Worm (Caenorhabditis elegans) whole organism, midembryonic: ENCODE measurements around the gene srx-47.
A peak's percentile ranks its signal among the peaks of the same experiment; 100 is the strongest.

Experiments used
- T22C8.4 ChIP-seq: fragments of 200-800 bp; sonication (Bioruptor generic); IDR thresholded peaks from 2 replicates; pipeline ENCODE4 v1.3.6; 2022; ENCODE audit warnings: missing genetic modification characterization, missing compliant biosample characterization
- cog-1 ChIP-seq: sonication (generic microtip); optimal IDR thresholded peaks from 2 replicates; lab custom pipeline; 2016; ENCODE audit warnings: missing genetic modification characterization, missing compliant biosample characterization
- flt-1 ChIP-seq: fragments of 200-800 bp; sonication (Bioruptor generic); IDR thresholded peaks from 2 replicates; pipeline ENCODE4 v1.3.6; 2022; ENCODE audit warnings: missing genetic modification characterization, missing compliant biosample characterization
- klf-2 ChIP-seq: fragments of 200-800 bp; sonication (Bioruptor generic); conservative IDR thresholded peaks from 2 replicates; pipeline ENCODE4 v1.3.6; 2022; ENCODE audit warnings: missing genetic modification reagents, missing genetic modification characterization, missing compliant biosample characterization
- med-1 ChIP-seq: sonication (generic microtip); optimal IDR thresholded peaks from 2 replicates; lab custom pipeline; 2017; ENCODE audit warnings: missing genetic modification characterization, mild to moderate bottlenecking, missing compliant biosample characterization, antibody characterized with exemption, missing genetic modification reagents; ENCODE audit not compliant: insufficient read depth
- ref-1 ChIP-seq: fragments of 200-800 bp; sonication (Bioruptor generic); conservative IDR thresholded peaks from 2 replicates; pipeline ENCODE4 v1.3.6; 2022; ENCODE audit warnings: missing genetic modification reagents, missing genetic modification characterization, missing compliant biosample characterization
- tab-1 ChIP-seq: fragments of 200-800 bp; sonication (Bioruptor generic); IDR thresholded peaks from 2 replicates; pipeline ENCODE4 v1.3.6; 2022; ENCODE audit warnings: missing genetic modification characterization, missing compliant biosample characterization
- ztf-23 ChIP-seq: fragments of 200-800 bp; sonication (Bioruptor generic); IDR thresholded peaks from 2 replicates; pipeline ENCODE4 v1.3.6; 2022; ENCODE audit warnings: missing genetic modification reagents, missing genetic modification characterization, missing compliant biosample characterization
- ztf-29 ChIP-seq: fragments of 200-800 bp; sonication (Bioruptor generic); IDR thresholded peaks from 2 replicates; pipeline ENCODE4 v1.3.6; 2022; ENCODE audit warnings: missing genetic modification reagents, missing genetic modification characterization, missing compliant biosample characterization

The srx-47 gene

DNA sequence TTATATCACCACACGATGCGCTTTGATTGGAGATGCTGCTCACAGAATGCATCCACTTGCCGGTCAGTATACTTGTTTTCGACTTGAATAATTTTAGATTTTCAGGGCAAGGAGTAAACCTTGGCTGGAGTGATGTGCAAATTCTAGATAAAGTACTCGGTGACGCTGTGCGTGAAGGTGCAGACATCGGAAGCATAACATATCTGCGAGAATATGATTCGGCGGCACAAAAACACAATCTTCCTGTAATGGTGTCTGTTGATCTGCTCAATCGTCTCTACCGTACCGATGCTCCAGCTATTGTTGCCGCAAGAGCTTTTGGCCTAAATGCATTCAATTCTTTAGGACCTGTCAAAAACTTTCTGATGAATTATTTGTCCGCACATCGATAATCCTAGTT lies 11.3 kb upstream of the srx-47 start:
- TF ChIP-seq flt-1 (no peak), med-1 (GFP tag; lab: Kevin White, UChicago) (no peak), ref-1 (GFP tag; lab: Robert Waterston, UW) (no peak), T22C8.4 (GFP tag; lab: Robert Waterston, UW) (no peak), ztf-23 (GFP tag; lab: Robert Waterston, UW) (no peak)

DNA sequence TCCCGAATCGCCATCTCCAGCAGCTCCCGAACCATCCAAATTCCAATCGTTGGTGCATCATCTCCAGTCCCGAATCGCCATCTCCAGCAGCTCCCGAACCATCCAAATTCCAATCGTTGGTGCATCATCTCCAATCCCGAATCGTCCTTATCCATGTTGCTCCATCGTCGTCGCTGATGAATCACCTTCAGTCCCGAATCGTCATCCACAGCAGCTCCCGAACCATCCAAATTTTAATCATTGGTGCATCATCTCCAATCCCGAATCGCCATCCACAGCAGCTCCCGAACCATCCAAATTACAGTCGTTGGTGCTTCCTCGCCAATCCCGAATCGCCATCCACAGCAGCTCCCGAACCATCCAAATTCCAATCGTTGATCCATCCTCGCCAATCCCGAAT lies 10.5 kb upstream of the srx-47 start:
- 0 out of 2 replicates have a peak, but pooled peaks have one; percentile 8 for TF ChIP-seq ztf-23 (GFP tag; lab: Robert Waterston, UW)
- 0 out of 2 replicates have a peak, but pooled peaks have one; percentile 15 for TF ChIP-seq klf-2 (GFP tag; lab: Robert Waterston, UW)

DNA sequence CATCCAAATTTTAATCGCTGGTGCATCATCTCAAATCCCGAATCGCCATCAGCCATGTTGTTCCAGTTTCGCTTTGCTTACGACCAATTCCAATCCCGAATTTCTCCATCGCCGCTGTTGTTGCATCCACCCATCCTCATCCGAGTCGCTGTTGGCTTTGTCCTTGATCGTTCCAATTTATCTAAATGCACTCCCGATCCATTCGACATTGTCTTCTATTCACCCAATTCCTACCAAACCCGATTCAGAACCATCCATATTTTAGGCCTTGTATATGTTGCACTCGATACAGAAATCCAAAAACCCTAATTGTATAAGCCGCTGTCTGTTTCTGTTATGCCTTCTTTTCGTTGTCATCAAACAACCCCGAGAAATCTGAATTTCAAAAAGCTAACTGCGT lies 9.5 kb upstream of the srx-47 start:
- TF ChIP-seq ref-1 (GFP tag; lab: Robert Waterston, UW): no peak
- no peak for TF ChIP-seq T22C8.4 (GFP tag; lab: Robert Waterston, UW)
- TF ChIP-seq med-1 (GFP tag; lab: Kevin White, UChicago): no peak
- 0 out of 2 replicates have a peak, but pooled peaks have one; percentile 8 for TF ChIP-seq tab-1
- no peak for TF ChIP-seq cog-1 (tag; lab: Kevin White, UChicago)

DNA sequence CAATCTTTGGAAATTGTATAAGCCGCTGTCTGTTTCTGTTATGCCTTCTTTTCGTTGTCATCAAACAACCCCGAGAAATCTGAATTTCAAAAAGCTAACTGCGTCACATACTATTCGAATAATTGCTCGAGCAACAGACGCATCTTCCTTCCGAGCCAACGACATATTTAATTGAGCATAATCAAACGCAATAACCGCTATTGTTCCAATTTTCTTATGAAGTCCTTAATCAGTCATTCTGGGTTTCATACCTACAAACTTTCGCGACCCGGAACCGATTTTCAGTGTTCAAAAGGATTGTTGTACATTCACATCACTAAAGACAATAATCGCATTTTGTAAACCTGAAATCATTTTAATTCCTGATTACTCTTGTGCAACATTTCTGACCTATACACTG lies 8.0 kb upstream of the srx-47 start:
- TF ChIP-seq ztf-23 (GFP tag; lab: Robert Waterston, UW) (peak; percentile 49), klf-2 (GFP tag; lab: Robert Waterston, UW) (0 out of 2 replicates have a peak, but pooled peaks have one; percentile 50), flt-1 (peak; percentile 62; the same call in 1 of the 2 replicates)

DNA sequence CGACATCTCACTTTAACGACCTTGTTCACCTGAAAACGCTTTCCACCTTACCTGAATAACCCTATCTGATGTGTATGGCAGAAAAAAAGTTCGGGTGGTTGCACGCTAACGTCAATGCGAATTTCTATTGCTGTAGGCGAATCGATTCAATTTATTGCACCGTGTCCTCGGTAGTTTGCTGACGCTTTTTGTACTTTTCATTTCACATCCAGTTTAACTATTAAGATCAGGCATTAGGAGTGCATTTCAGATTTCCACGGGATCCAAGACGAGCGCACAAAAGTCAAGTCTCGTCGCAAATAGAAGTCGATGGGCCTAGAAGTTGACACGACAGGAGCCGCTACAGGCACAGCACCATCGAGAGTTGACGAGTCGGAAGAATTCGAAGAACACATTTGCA lies 7.5 kb upstream of the srx-47 start:
- 0 out of 2 replicates have a peak, but pooled peaks have one; percentile 6 for TF ChIP-seq ztf-23 (GFP tag; lab: Robert Waterston, UW)
- 0 out of 2 replicates have a peak, but pooled peaks have one; percentile 49 for TF ChIP-seq klf-2 (GFP tag; lab: Robert Waterston, UW)
- peak; percentile 78; the same call in 1 of the 2 replicates for TF ChIP-seq flt-1
- TF ChIP-seq T22C8.4 (GFP tag; lab: Robert Waterston, UW): peak; percentile 28; the same call in 1 of the 2 replicates

DNA sequence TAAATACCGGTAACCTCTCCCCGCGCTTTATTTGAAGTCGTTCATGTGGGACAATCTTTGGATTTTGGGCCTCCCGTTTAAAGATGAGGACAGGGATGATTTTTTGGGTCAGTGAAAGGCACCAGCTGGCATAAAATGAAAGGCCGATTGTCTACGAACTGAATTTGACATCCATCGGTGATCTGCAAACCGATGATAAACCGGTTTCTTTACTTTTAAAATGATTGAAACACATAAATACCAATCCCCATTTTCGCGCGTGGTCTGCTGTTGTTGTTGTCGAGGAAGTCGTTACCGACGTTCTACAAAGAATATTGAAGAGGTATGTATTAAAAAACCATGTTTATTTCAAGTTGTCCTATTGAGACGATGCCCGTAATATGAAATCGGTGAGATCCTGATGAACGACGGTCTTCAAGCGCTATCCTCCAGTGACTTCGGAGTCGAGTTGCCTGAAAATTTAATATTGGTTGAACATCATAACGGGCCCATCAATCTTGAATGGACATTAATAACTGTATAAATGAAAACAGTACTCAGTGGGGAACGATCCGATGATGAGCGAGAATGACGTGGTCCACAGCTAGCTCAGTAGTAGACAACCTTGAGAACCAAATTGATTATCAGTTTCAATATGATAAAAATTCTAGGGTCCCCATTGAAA lies 6.7 kb upstream of the srx-47 start:
- TF ChIP-seq cog-1 (tag; lab: Kevin White, UChicago) (no peak), ztf-29 (GFP tag; lab: Robert Waterston, UW) (no peak), ref-1 (GFP tag; lab: Robert Waterston, UW) (no peak), tab-1 (0 out of 2 replicates have a peak, but pooled peaks have one; percentile 4), ztf-23 (GFP tag; lab: Robert Waterston, UW) (0 out of 2 replicates have a peak, but pooled peaks have one; percentile 45), T22C8.4 (GFP tag; lab: Robert Waterston, UW) (0 out of 2 replicates have a peak, but pooled peaks have one; percentile 11), klf-2 (GFP tag; lab: Robert Waterston, UW) (no peak), med-1 (GFP tag; lab: Kevin White, UChicago) (no peak), flt-1 (no peak; the same call in 1 of the 2 replicates)

DNA sequence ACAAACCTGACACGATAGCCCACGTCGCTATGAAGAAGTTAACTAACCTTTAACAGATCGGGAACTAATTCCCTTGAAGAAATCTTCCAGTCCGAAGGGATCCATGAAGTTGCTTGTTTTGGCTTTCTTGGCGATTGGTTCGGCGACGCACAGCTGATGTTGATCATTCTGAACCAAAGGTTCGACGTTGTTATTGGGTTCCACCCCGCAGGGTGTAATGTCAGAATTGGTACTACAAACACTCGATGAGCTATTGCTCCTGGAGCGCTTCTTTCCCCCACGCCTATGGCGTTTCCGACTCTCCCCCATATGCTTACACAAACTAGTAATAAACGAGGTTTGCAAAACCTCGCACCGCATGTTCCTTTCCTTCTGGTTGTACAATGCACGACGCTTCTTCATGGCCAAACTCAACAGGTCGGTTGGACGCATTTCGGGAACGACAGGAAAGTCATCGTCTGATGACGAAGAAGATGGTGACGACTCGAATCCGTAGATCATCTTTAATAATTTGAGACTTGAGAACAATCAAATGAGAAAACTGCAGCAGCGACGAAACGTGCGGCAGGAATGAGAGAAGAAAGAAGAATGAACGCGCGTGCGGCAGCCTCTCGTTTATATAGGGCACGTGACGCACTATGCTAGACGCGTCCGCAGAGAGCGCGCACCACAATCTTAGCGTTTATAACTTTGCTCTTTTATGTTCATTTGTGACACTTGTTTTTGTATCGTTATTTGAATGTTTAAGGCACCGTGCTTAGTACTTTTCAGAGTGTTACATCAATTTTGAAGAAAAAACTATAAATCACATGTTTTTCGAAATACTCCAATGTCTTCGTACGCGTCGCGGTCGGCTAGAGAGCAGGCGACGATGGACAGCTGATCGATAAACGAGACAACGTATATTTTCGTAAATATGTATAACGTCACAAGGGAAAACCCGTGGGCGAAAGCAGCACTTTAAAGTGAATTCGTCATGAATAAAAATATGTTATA lies 5.9 kb upstream of the srx-47 start, which contains the start of gene tos-1:
Gene tos-1, minus strand, starts transcription at position 575 of the 996 bp plus-strand sequence.
- TF ChIP-seq ztf-29 (GFP tag; lab: Robert Waterston, UW) (peak; percentile 77), ref-1 (GFP tag; lab: Robert Waterston, UW) (peak; percentile 86; the same call in 1 of the 2 replicates), tab-1 (no peak; the same call in 1 of the 2 replicates), ztf-23 (GFP tag; lab: Robert Waterston, UW) (peak; percentile 87), cog-1 (tag; lab: Kevin White, UChicago) (peak; percentile 100), klf-2 (GFP tag; lab: Robert Waterston, UW) (0 out of 2 replicates have a peak, but pooled peaks have one; percentile 14), flt-1 (peak; percentile 90), med-1 (GFP tag; lab: Kevin White, UChicago) (no peak), T22C8.4 (GFP tag; lab: Robert Waterston, UW) (0 out of 2 replicates have a peak, but pooled peaks have one; percentile 15)

DNA sequence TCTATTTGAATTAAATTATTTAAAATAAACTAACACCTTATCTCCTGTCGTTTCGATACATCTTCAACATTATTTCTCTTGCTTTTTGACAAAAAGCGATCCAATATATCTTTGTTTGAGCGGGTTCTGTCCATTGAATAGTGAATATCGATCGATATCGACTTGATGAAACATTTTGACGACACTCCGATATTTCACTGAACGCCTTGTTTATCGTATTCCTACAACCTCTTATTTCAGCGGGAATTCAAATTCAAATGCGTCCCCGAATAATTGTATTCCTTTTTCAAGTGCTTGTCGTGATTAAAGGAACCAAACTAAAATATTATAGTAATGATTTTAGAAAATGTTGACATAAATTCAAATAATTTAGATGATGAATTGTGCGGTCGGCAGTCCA lies 3.0 kb upstream of the srx-47 start, which contains the start of the genes K07B1.7 and try-5:
Gene K07B1.7, minus strand, starts transcription at position 159 of the 400 bp plus-strand sequence.
Gene try-5, plus strand, starts transcription at position 241 of the 400 bp plus-strand sequence.
- TF ChIP-seq ref-1 (GFP tag; lab: Robert Waterston, UW): no peak
- no peak for TF ChIP-seq klf-2 (GFP tag; lab: Robert Waterston, UW)
- peak; percentile 91 for TF ChIP-seq T22C8.4 (GFP tag; lab: Robert Waterston, UW)

DNA sequence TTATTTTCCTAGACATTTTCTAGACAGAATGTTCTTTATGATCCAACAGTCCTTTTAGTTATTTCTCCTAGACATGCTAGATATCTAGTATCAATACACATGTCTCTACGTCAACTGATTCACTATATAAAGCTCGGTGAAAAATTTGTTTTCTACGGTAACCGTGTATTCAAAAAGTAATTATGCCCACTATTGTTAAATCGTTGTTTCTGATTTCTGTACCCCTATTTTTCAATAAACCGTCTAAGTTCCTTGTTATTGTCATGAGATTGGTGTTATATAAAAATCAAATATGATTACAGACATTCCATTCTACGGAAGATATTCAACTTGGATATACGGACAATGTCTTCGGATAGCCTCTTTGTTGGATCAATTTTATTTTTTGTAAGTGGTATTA lies 3.2 kb downstream of the srx-47 start, which contains the start of gene srx-46:
Gene srx-46, plus strand, starts transcription at position 301 of the 400 bp plus-strand sequence.
- TF ChIP-seq med-1 (GFP tag; lab: Kevin White, UChicago) (no peak), ztf-23 (GFP tag; lab: Robert Waterston, UW) (no peak), flt-1 (no peak), cog-1 (tag; lab: Kevin White, UChicago) (no peak), ref-1 (GFP tag; lab: Robert Waterston, UW) (no peak), ztf-29 (GFP tag; lab: Robert Waterston, UW) (no peak), T22C8.4 (GFP tag; lab: Robert Waterston, UW) (no peak), klf-2 (GFP tag; lab: Robert Waterston, UW) (no peak), tab-1 (no peak)
